Worm (Caenorhabditis elegans): Measurements from ENCODE around the gene B0222.5.

B0222.5 gene

DNA sequence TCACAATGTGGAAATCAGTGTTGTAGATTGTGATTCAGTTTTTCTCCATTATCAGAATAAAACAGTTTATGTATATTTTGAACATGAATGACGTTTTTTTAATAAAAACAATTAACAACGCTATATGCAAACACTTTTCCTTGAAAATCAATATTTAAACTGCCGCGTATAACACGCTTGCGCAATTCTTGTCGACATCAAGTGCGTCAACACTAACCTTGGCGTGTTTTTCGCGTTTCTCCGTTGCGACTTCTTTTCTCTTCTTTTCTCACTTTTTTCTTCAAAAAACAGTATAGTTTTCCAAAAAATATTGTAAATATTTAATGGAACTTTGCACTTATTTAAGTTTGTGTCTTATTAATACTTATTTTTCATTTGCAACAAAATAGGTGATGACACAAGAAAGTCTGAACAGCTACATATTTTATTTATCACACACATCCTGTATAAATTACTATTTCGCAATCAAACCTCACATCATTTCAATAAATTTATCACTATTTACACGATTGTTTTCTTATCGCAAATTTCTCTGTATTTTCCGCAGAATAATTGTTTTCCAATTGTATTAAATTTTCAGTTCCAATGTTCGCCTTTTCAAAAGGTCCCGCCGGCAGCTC lies 20.7 kb upstream of the B0222.5 start, which contains the start of gene spas-1 (continued):
- peak; percentile 91 for TF ChIP-seq dpl-1 (GFP tag; optimal IDR thresholded peaks at IDR 0.05)
- TF ChIP-seq fkh-3 (tag; optimal IDR thresholded peaks at IDR 0.05), result no peak
- TF ChIP-seq efl-1 (GFP tag; optimal IDR thresholded peaks at IDR 0.05), result peak; percentile 79
- TF ChIP-seq nhr-80 (tag; optimal IDR thresholded peaks at IDR 0.05), result peak; percentile 77
- no peak for TF ChIP-seq tbx-9 (tag; optimal IDR thresholded peaks at IDR 0.05; ENCODE audit: borderline replicate concordance)
- peak; percentile 38 for TF ChIP-seq repo-1 (tag; optimal IDR thresholded peaks at IDR 0.05)
- TF ChIP-seq hlh-26 (GFP tag; conservative IDR thresholded peaks at IDR 0.05), result no peak
- TF ChIP-seq cebp-1 (GFP tag; IDR thresholded peaks at IDR 0.05), result 0 out of 2 replicates have a peak, but pooled peaks have one; percentile 37
- TF ChIP-seq cebp-1 (tag; optimal IDR thresholded peaks at IDR 0.05), result peak; percentile 89
- no peak for TF ChIP-seq aptf-3 (GFP tag; IDR thresholded peaks at IDR 0.05)
- no peak for TF ChIP-seq ztf-6 (GFP tag; IDR thresholded peaks at IDR 0.05)
- TF ChIP-seq F49E8.2 (tag; optimal IDR thresholded peaks at IDR 0.05; ENCODE audit: insufficient read depth), result no peak
- TF ChIP-seq rec-8 (tag; optimal IDR thresholded peaks at IDR 0.05), result no peak
- TF ChIP-seq nhr-120 (GFP tag; IDR thresholded peaks at IDR 0.05), result no peak
- TF ChIP-seq F55B11.4 (tag; optimal IDR thresholded peaks at IDR 0.05; ENCODE audit: borderline replicate concordance, insufficient read depth), result no peak

ce11 chrV:9173789-9174188 lies 19.1 kb upstream of the B0222.5 start, which contains the start of gene pqn-16:
Gene pqn-16, plus strand, starts transcription at chrV:9174089.
- TF ChIP-seq let-526 (GFP tag; IDR thresholded peaks at IDR 0.05) (no peak), ceh-58 (GFP tag; IDR thresholded peaks at IDR 0.05) (no peak), hmg-20 (GFP tag; IDR thresholded peaks at IDR 0.05) (no peak), madf-6 (GFP tag; IDR thresholded peaks at IDR 0.05) (no peak), F49E8.2 (tag; optimal IDR thresholded peaks at IDR 0.05; ENCODE audit: insufficient read depth) (no peak), K12H6.12 (tag; optimal IDR thresholded peaks at IDR 0.05) (no peak), nhr-80 (tag; optimal IDR thresholded peaks at IDR 0.05) (no peak), attf-5 (GFP tag; optimal IDR thresholded peaks at IDR 0.05) (no peak), unc-130 (GFP tag; optimal IDR thresholded peaks at IDR 0.05) (no peak), T26A5.8 (tag; optimal IDR thresholded peaks at IDR 0.05) (no peak), F55B11.4 (tag; optimal IDR thresholded peaks at IDR 0.05; ENCODE audit: borderline replicate concordance, insufficient read depth) (no peak), Y53F4B.3 (GFP tag; IDR thresholded peaks at IDR 0.05) (no peak), ztf-18 (tag; optimal IDR thresholded peaks at IDR 0.05) (no peak), athp-1 (tag; optimal IDR thresholded peaks at IDR 0.05) (no peak), chd-7 (tag; optimal IDR thresholded peaks at IDR 0.05) (no peak), aptf-2 (GFP tag; conservative IDR thresholded peaks at IDR 0.05) (no peak), let-607 (tag; optimal IDR thresholded peaks at IDR 0.05) (no peak), madf-8 (GFP tag; conservative IDR thresholded peaks at IDR 0.05) (no peak), ama-1 (optimal IDR thresholded peaks at IDR 0.05) (no peak), ama-1 (GFP tag; optimal IDR thresholded peaks at IDR 0.05) (no peak), F57C9.4 (tag; optimal IDR thresholded peaks at IDR 0.05) (no peak)

DNA sequence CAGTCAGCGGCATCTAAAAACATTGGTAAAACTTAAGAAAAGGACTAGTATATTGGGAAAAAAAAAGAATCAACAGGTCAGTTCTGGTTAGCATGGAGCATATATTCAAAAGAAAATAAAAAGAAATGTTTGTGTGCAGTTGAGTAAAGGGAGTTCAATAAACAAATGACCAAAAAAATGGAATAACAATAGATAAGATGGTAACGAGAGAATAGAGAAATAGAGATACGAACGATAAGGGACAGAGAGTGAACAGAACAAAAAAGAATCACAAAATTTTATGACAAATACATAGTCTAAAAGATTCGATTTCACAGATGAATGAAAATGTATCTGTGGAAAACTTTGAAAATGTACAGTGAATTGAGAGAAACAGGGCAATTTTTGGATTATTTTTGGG lies 18.3 kb upstream of the B0222.5 start, which contains the start of gene gad-3:
Gene gad-3 (minus strand): TSS at position 17 of the 400 bp plus-strand sequence.
- TF ChIP-seq nhr-80 (tag; optimal IDR thresholded peaks at IDR 0.05), result peak; percentile 60
- TF ChIP-seq repo-1 (tag; optimal IDR thresholded peaks at IDR 0.05), result no peak
- no peak for TF ChIP-seq Y56A3A.18 (GFP tag; IDR thresholded peaks at IDR 0.05)

- TF ChIP-seq ztf-6 (GFP tag; IDR thresholded peaks at IDR 0.05), result no peak
- no peak for TF ChIP-seq F33H1.4 (GFP tag; IDR thresholded peaks at IDR 0.05)
- no peak for TF ChIP-seq akir-1 (GFP tag; optimal IDR thresholded peaks at IDR 0.05)
- TF ChIP-seq attf-5 (GFP tag; optimal IDR thresholded peaks at IDR 0.05), result no peak
- TF ChIP-seq madf-8 (GFP tag; conservative IDR thresholded peaks at IDR 0.05), result no peak
- no peak for TF ChIP-seq nhr-90 (tag; optimal IDR thresholded peaks at IDR 0.05)
- TF ChIP-seq lin-54 (GFP tag; optimal IDR thresholded peaks at IDR 0.05), result no peak
- no peak for TF ChIP-seq ztf-28 (GFP tag; IDR thresholded peaks at IDR 0.05)
- TF ChIP-seq nhr-27 (tag; optimal IDR thresholded peaks at IDR 0.05), result no peak
- no peak for TF ChIP-seq aptf-3 (GFP tag; IDR thresholded peaks at IDR 0.05)
Observed at ce11 chrV:9168089-9168488, 13.4 kb upstream of the B0222.5 start, which contains the start of gene B0222.11. Gene B0222.11, minus strand, starts transcription at chrV:9168189.
